Worm (Caenorhabditis elegans) whole organism, L4 larva: Measurements from ENCODE around the gene C55B6.7.

Experiments
- F10B5.3 ChIP-seq: sonication (generic microtip); optimal IDR thresholded peaks from 2 replicates; lab custom pipeline; 2016; ENCODE audit warnings: mild to moderate bottlenecking, missing genetic modification characterization, missing compliant biosample characterization
- R02D3.7 ChIP-seq: fragments of 150-350 bp; sonication (generic microtip); optimal IDR thresholded peaks from 3 replicates; lab custom pipeline; 2014; ENCODE audit warnings: missing biosample characterization, missing genetic modification characterization
- T20F7.1 ChIP-seq: fragments of 200-800 bp; sonication (Bioruptor generic); optimal IDR thresholded peaks from 2 replicates; lab custom pipeline; 2018; ENCODE audit warnings: mild to moderate bottlenecking, missing genetic modification characterization, missing compliant biosample characterization
- Y48G9A.11 ChIP-seq: fragments of 200-800 bp; sonication (Bioruptor generic); IDR thresholded peaks from 2 replicates; pipeline ENCODE4 v1.3.6; 2022; ENCODE audit warnings: missing genetic modification reagents, missing genetic modification characterization, missing compliant biosample characterization
- Y5F2A.4 ChIP-seq: fragments of 200-800 bp; sonication (Bioruptor generic); optimal IDR thresholded peaks from 2 replicates; lab custom pipeline; 2018; ENCODE audit warnings: mild to moderate bottlenecking, missing genetic modification characterization, missing compliant biosample characterization
- aha-1 ChIP-seq: fragments of 150-350 bp; peaks from one replicate; lab custom pipeline; 2014; ENCODE audit warnings: missing biosample characterization, missing genetic modification characterization
- ceh-20 ChIP-seq: fragments of 200-800 bp; sonication (Bioruptor generic); IDR thresholded peaks from 2 replicates; pipeline ENCODE4 v1.3.6; 2022; ENCODE audit warnings: missing genetic modification reagents, missing genetic modification characterization, missing compliant biosample characterization
- ceh-44 ChIP-seq: fragments of 200-800 bp; sonication (Bioruptor generic); IDR thresholded peaks from 2 replicates; pipeline ENCODE4 v1.3.6; 2022; ENCODE audit warnings: missing genetic modification reagents, missing genetic modification characterization, missing compliant biosample characterization
- ceh-82 ChIP-seq: sonication (generic microtip); optimal IDR thresholded peaks from 2 replicates; lab custom pipeline; 2017; ENCODE audit warnings: missing biosample characterization, missing genetic modification characterization
- daf-16 ChIP-seq, 3 experiments: sonication (generic microtip); optimal IDR thresholded peaks; 2 replicates each; lab custom pipeline; 2016 to 2017; ENCODE audit warnings: missing genetic modification characterization in 3 of 3, missing genetic modification reagents in 3 of 3, mild to moderate bottlenecking in 2 of 3, missing compliant biosample characterization in 2 of 3, missing biosample characterization in 1 of 3, moderate library complexity in 1 of 3
- dmd-8 ChIP-seq: fragments of 200-800 bp; sonication (Bioruptor generic); IDR thresholded peaks from 2 replicates; pipeline ENCODE4 v1.3.6; 2022; ENCODE audit warnings: missing genetic modification characterization, missing compliant biosample characterization
- egl-43 ChIP-seq: fragments of 200-800 bp; sonication (Bioruptor generic); IDR thresholded peaks from 2 replicates; pipeline ENCODE4 v1.3.6; 2022; ENCODE audit warnings: missing genetic modification reagents, missing genetic modification characterization, missing compliant biosample characterization
- hlh-11 ChIP-seq: fragments of 200-800 bp; sonication (Bioruptor generic); optimal IDR thresholded peaks from 2 replicates; lab custom pipeline; 2018; ENCODE audit warnings: mild to moderate bottlenecking, missing genetic modification characterization, missing compliant biosample characterization
- hlh-30 ChIP-seq: sonication (generic microtip); optimal IDR thresholded peaks from 2 replicates; lab custom pipeline; 2017; ENCODE audit warnings: antibody characterized with exemption, mild to moderate bottlenecking, missing genetic modification characterization, missing compliant biosample characterization; ENCODE audit not compliant: insufficient read depth
- jun-1 ChIP-seq: fragments of 150-350 bp; optimal IDR thresholded peaks from 2 replicates; lab custom pipeline; 2014; ENCODE audit warnings: missing biosample characterization, missing genetic modification reagents, missing genetic modification characterization
- lin-38 ChIP-seq: fragments of 200-800 bp; sonication (Bioruptor generic); IDR thresholded peaks from 2 replicates; pipeline ENCODE4 v1.3.6; 2022; ENCODE audit warnings: missing genetic modification reagents, missing genetic modification characterization, missing compliant biosample characterization
- lir-3 ChIP-seq: sonication (generic microtip); optimal IDR thresholded peaks from 2 replicates; lab custom pipeline; 2016; ENCODE audit warnings: mild to moderate bottlenecking, missing genetic modification characterization, missing compliant biosample characterization
- madf-9 ChIP-seq: fragments of 200-800 bp; sonication (Bioruptor generic); conservative IDR thresholded peaks from 2 replicates; pipeline ENCODE4 v1.3.6; 2022; ENCODE audit warnings: missing genetic modification reagents, missing genetic modification characterization, missing compliant biosample characterization
- mdl-1 ChIP-seq, 2 experiments: fragments of 150-350 bp in 1 of 2; sonication (generic microtip) in 1 of 2; optimal IDR thresholded peaks; 2 replicates each; lab custom pipeline; 2014 to 2017; ENCODE audit warnings: missing biosample characterization in 2 of 2, missing genetic modification characterization in 2 of 2
- mep-1 ChIP-seq: fragments of 150-350 bp; sonication (generic microtip); optimal IDR thresholded peaks from 3 replicates; lab custom pipeline; 2014; ENCODE audit warnings: missing biosample characterization, missing genetic modification characterization
- mxl-2 ChIP-seq: fragments of 200-800 bp; sonication (Bioruptor generic); conservative IDR thresholded peaks from 2 replicates; pipeline ENCODE4 v1.3.6; 2022; ENCODE audit warnings: missing genetic modification reagents, missing genetic modification characterization, missing compliant biosample characterization
- mxl-3 ChIP-seq: fragments of 200-800 bp; sonication (Bioruptor generic); optimal IDR thresholded peaks from 2 replicates; lab custom pipeline; 2018; ENCODE audit warnings: mild to moderate bottlenecking, missing genetic modification characterization, missing compliant biosample characterization
- nhr-111 ChIP-seq: fragments of 200-800 bp; sonication (Bioruptor generic); optimal IDR thresholded peaks from 2 replicates; lab custom pipeline; 2018; ENCODE audit warnings: mild to moderate bottlenecking, missing genetic modification characterization, missing compliant biosample characterization
- nhr-28 ChIP-seq: fragments of 150-350 bp; optimal IDR thresholded peaks from 2 replicates; lab custom pipeline; 2014; ENCODE audit warnings: missing biosample characterization, missing genetic modification characterization
- saeg-2 ChIP-seq: fragments of 200-800 bp; sonication (Bioruptor generic); IDR thresholded peaks from 2 replicates; pipeline ENCODE4 v1.3.6; 2022; ENCODE audit warnings: missing genetic modification reagents, missing genetic modification characterization, missing compliant biosample characterization
- sdz-12 ChIP-seq: fragments of 200-800 bp; sonication (Bioruptor generic); optimal IDR thresholded peaks from 2 replicates; lab custom pipeline; 2018; ENCODE audit warnings: mild to moderate bottlenecking, missing genetic modification characterization, missing compliant biosample characterization
- skn-1 ChIP-seq: fragments of 150-350 bp; optimal IDR thresholded peaks from 2 replicates; lab custom pipeline; 2014; ENCODE audit warnings: missing biosample characterization, missing genetic modification characterization
- spr-3 ChIP-seq: fragments of 200-800 bp; sonication (Bioruptor generic); optimal IDR thresholded peaks from 2 replicates; lab custom pipeline; 2018; ENCODE audit warnings: mild to moderate bottlenecking, missing genetic modification characterization, missing compliant biosample characterization
- tra-1 ChIP-seq: fragments of 200-800 bp; sonication (Bioruptor generic); IDR thresholded peaks from 2 replicates; pipeline ENCODE4 v1.3.6; 2022; ENCODE audit warnings: missing genetic modification reagents, missing genetic modification characterization, missing compliant biosample characterization
- unc-62 ChIP-seq, 3 experiments: fragments of 150-350 bp in 1 of 3; sonication (generic microtip); optimal IDR thresholded peaks in 2 of 3; peaks in 1 of 3; 1 replicate in 1 of 3; 2 replicates in 2 of 3; lab custom pipeline; 2014 to 2017; ENCODE audit warnings: missing biosample characterization in 3 of 3, missing genetic modification characterization in 3 of 3, missing genetic modification reagents in 3 of 3, missing genotype in 1 of 3
- zip-2 ChIP-seq: fragments of 150-350 bp; optimal IDR thresholded peaks from 2 replicates; lab custom pipeline; 2014; ENCODE audit warnings: missing biosample characterization, missing genetic modification characterization
- ztf-7 ChIP-seq: fragments of 150-350 bp; optimal IDR thresholded peaks from 2 replicates; lab custom pipeline; 2014; ENCODE audit warnings: missing biosample characterization, missing genetic modification characterization

C55B6.7 gene

DNA sequence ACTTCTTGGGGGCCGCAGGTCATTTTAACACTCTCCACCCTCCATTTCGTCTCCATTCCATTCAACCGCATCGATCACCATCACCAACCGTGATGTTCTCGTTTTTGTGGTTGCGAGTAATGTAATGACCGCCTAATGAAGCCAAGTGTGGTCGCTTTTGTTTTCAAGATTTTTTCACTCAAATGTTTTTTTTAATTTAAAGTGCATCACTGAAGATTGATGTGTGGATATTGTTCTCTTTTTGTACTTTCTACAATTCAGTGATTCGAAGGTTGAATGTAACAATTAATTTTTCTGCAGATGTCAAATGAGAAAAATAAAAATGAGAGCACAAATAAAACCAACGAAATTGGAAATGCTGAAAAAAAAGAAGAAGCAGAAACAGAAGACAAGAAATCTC is 33.0 kb downstream of the C55B6.7 start, which contains the start of gene pgp-10:
pgp-10 (plus strand) TSS at position 301 of the 400 bp plus-strand sequence.
- peak; percentile 26 for TF ChIP-seq aha-1 (tag; lab: Kevin White, UChicago)
- TF ChIP-seq lir-3 (tag; lab: Kevin White, UChicago), result no peak
- TF ChIP-seq F10B5.3 (tag; lab: Kevin White, UChicago), result no peak

DNA sequence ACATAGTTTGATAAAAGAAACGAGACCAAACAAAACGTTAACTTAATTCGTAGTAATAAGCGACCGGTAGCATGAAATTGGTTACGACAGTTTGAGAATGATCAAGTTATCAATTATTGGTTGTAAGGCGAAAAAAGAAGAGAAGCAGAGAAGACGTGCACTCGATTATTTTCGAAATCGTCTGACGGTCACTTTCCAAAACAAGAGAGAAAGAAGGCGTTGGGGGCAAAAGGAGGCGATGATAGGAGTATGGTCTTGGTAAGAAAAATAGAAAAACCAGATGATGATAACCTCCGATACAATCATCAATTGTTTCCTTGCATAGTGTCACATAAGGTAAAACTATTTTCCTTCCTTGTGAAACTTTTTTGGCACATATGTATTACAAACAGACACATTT is 34.3 kb downstream of the C55B6.7 start:
- TF ChIP-seq ceh-82 (no peak), egl-43 (GFP tag; lab: Robert Waterston, UW) (no peak), saeg-2 (no peak), ceh-44 (GFP tag; lab: Robert Waterston, UW) (no peak), zip-2 (tag; lab: Kevin White, UChicago) (no peak), skn-1 (tag; lab: Kevin White, UChicago) (no peak), mxl-3 (GFP tag; lab: Kevin White, UChicago) (no peak), jun-1 (tag; lab: Kevin White, UChicago) (no peak), nhr-111 (GFP tag; lab: Kevin White, UChicago) (no peak)
- TF ChIP-seq, all 104 proteins: peak for 0

DNA sequence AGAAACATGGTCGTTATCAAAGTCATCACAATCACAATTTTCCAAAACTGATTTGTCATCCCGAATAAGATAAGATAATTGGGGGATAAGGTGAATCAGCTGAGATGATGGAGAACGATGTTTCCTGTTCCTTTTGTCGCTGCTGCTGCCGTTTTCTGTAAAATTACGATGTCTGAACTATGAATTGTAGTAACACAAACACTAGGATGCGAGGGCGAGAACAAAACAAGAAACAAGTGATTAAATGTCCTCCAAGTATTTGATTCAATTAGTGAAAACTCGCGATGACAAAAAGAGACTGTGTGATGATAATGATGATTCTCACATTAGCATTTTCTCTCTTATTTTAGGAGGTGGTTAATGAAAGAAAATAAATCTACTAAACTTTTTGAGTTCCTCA is 35.9 kb downstream of the C55B6.7 start, which contains the start of gene C54D1.7:
C54D1.7 (minus strand) TSS at position 157 of the 400 bp plus-strand sequence.
- TF ChIP-seq mxl-2 (GFP tag; lab: Robert Waterston, UW) (no peak), lin-38 (no peak), mdl-1 (tag; optimal IDR thresholded peaks at IDR 0.05; lab: Kevin White, UChicago) (no peak), Y48G9A.11 (GFP tag; lab: Robert Waterston, UW) (no peak), tra-1 (GFP tag; lab: Robert Waterston, UW) (no peak), hlh-30 (peak; percentile 11), unc-62 (GFP tag; optimal IDR thresholded peaks at IDR 0.05 in 1 of 2; lab: Kevin White, UChicago) (peak in 1 of 2 experiments; percentile 51), unc-62 (tag; optimal IDR thresholded peaks at IDR 0.05; lab: Kevin White, UChicago) (no peak), nhr-28 (peak; percentile 10), Y5F2A.4 (no peak), sdz-12 (GFP tag; lab: Kevin White, UChicago) (no peak)

DNA sequence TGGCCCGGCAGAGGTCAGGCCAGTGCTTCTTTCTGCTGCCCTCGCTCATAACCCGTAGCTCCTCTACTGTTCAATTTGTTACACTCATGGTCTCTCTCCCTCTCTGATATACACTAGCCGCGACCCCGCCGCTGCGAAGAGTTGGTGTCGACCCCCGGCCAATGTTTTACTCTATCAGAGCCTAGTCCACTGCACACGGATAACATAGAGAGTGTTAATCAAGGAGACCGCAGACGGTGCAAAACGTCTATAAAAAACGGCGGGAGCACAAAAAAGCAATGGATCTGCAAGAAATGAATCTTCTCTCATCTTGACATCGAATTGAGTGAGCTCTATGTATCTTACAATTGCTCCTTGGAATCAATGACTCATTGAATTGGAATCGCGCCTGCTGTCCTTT is 38.3 kb downstream of the C55B6.7 start:
- TF ChIP-seq R02D3.7 (tag; lab: Kevin White, UChicago), result no peak
- TF ChIP-seq ceh-20 (GFP tag; lab: Robert Waterston, UW), result no peak
- TF ChIP-seq mep-1 (tag; lab: Kevin White, UChicago), result no peak
- TF ChIP-seq T20F7.1 (GFP tag; lab: Kevin White, UChicago), result no peak
- peak in 1 of 2 experiments; percentile 4 for TF ChIP-seq daf-16 (GFP tag; optimal IDR thresholded peaks at IDR 0.05; lab: Kevin White, UChicago)
- TF ChIP-seq daf-16 (tag; optimal IDR thresholded peaks at IDR 0.05; lab: Kevin White, UChicago), result no peak
- no peak for TF ChIP-seq jun-1 (tag; lab: Kevin White, UChicago)
- TF ChIP-seq hlh-11, result peak; percentile 43
- no peak for TF ChIP-seq spr-3 (GFP tag; lab: Kevin White, UChicago)
- no peak for TF ChIP-seq madf-9 (GFP tag; lab: Robert Waterston, UW)
- TF ChIP-seq aha-1 (tag; lab: Kevin White, UChicago), result peak; percentile 92
- no peak for TF ChIP-seq dmd-8 (GFP tag; lab: Robert Waterston, UW)

DNA sequence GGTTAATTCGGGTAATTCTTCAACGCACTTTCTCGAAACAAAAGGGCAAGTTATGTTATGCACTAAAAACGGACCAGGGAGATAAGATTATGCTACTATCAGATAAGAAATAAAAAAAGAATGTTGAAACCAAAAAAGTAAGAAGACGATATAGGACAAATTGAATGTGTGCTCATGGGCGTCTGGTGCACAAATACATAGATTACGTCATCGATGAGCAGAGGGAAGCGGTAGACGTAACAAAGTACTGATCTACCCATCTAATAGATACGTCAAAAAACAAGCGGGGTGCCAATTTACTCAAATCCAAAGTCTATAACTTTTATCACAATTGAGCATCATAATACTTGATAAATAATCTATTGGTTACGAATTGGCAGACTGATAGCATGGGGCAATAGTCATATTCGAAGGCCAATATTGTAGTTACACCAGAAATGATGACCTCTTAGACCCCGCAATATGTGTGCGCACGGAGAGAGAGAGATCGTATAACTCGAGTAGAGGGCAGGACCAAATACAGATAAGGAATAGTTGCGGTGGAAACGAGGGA is 39.7 kb downstream of the C55B6.7 start:
- TF ChIP-seq nhr-111 (GFP tag; lab: Kevin White, UChicago) (no peak), aha-1 (tag; lab: Kevin White, UChicago) (peak; percentile 52), unc-62 (GFP tag; optimal IDR thresholded peaks at IDR 0.05 in 1 of 2; lab: Kevin White, UChicago) (peak in 1 of 2 experiments; percentile 8), unc-62 (tag; optimal IDR thresholded peaks at IDR 0.05; lab: Kevin White, UChicago) (no peak), nhr-28 (no peak), ztf-7 (no peak)
